Fruit fly (Drosophila melanogaster) whole organism, wandering third instar larva: ENCODE data around the gene CG5541.

Source experiments
- Abd-B ChIP-seq: fragments of >200 bp; optimal IDR thresholded peaks from 2 replicates; lab custom pipeline; 2017; ENCODE audit warnings: missing biosample characterization, missing genetic modification characterization
- CG32264 ChIP-seq: fragments of 200-800 bp; sonication (Bioruptor generic); optimal IDR thresholded peaks from 2 replicates; lab custom pipeline; 2016; ENCODE audit warnings: missing biosample characterization, missing genetic modification characterization
- CG9705 ChIP-seq: fragments of 200-800 bp; sonication (Bioruptor generic); optimal IDR thresholded peaks from 2 replicates; lab custom pipeline; 2018; ENCODE audit warnings: missing biosample characterization, mild to moderate bottlenecking, missing genetic modification characterization
- CrebA ChIP-seq: fragments of 200-800 bp; sonication (Bioruptor generic); optimal IDR thresholded peaks from 2 replicates; lab custom pipeline; 2016; ENCODE audit warnings: missing biosample characterization, mild to moderate bottlenecking, missing genetic modification characterization, borderline replicate concordance
- Dfd ChIP-seq: fragments of >200 bp; optimal IDR thresholded peaks from 2 replicates; lab custom pipeline; 2017; ENCODE audit warnings: missing biosample characterization, missing genetic modification characterization
- Dif ChIP-seq: fragments of 200-275, 200-300 bp; sonication (Bioruptor generic); optimal IDR thresholded peaks from 2 replicates; lab custom pipeline; 2018; ENCODE audit warnings: missing biosample characterization, missing genetic modification characterization; ENCODE audit not compliant: partially characterized antibody
- GATAd ChIP-seq: sonication (Bioruptor generic); optimal IDR thresholded peaks from 2 replicates; lab custom pipeline; 2016; ENCODE audit warnings: missing biosample characterization, missing genetic modification characterization
- HLH106 ChIP-seq: fragments of 200-800 bp; optimal IDR thresholded peaks from 3 replicates; lab custom pipeline; 2019; ENCODE audit warnings: missing biosample characterization, mild to moderate bottlenecking, missing genetic modification characterization, moderate library complexity
- Hnf4 ChIP-seq: fragments of 200-800 bp; sonication (Bioruptor generic); optimal IDR thresholded peaks from 2 replicates; lab custom pipeline; 2016; ENCODE audit warnings: missing biosample characterization, mild to moderate bottlenecking, missing genetic modification characterization
- Hr78 ChIP-seq: fragments of >200 bp; optimal IDR thresholded peaks from 2 replicates; lab custom pipeline; 2017; ENCODE audit warnings: missing biosample characterization, missing genetic modification characterization
- Hr83 ChIP-seq: fragments of 200-300 bp; sonication (Bioruptor generic); optimal IDR thresholded peaks from 2 replicates; lab custom pipeline; 2016; ENCODE audit warnings: missing biosample characterization, mild to moderate bottlenecking, missing genetic modification characterization, moderate library complexity; ENCODE audit not compliant: poor library complexity, severe bottlenecking
- Jra ChIP-seq: sonication (Bioruptor generic); optimal IDR thresholded peaks from 2 replicates; lab custom pipeline; 2016; ENCODE audit warnings: missing biosample characterization, missing genetic modification characterization
- Mio ChIP-seq: sonication (Bioruptor generic); optimal IDR thresholded peaks from 2 replicates; lab custom pipeline; 2016; ENCODE audit warnings: missing biosample characterization, missing genetic modification characterization
- Myc ChIP-seq: fragments of >200 bp; optimal IDR thresholded peaks from 2 replicates; lab custom pipeline; 2017
- N ChIP-seq: fragments of >200 bp; optimal IDR thresholded peaks from 2 replicates; lab custom pipeline; 2018; ENCODE audit warnings: missing biosample characterization, missing external identifiers, missing genetic modification characterization
- OdsH ChIP-seq: fragments of 200-800 bp; sonication (Bioruptor generic); optimal IDR thresholded peaks from 2 replicates; lab custom pipeline; 2016; ENCODE audit warnings: missing biosample characterization, mild to moderate bottlenecking, missing genetic modification characterization
- Rel ChIP-seq, 2 experiments: fragments of 200-800 bp; sonication (Bioruptor generic) in 1 of 2; optimal IDR thresholded peaks; 2 replicates in 1 of 2; 3 replicates in 1 of 2; lab custom pipeline; 2016 to 2019; ENCODE audit warnings: mild to moderate bottlenecking in 2 of 2, missing biosample characterization in 2 of 2, missing genetic modification characterization in 2 of 2, moderate library complexity in 1 of 2
- Sp1 ChIP-seq: fragments of 200-800 bp; sonication (Bioruptor generic); optimal IDR thresholded peaks from 3 replicates; lab custom pipeline; 2019; ENCODE audit warnings: missing biosample characterization, mild to moderate bottlenecking, missing genetic modification characterization, moderate library complexity
- Vsx2 ChIP-seq: fragments of 200-300, 225-300 bp; sonication (Bioruptor generic); optimal IDR thresholded peaks from 2 replicates; lab custom pipeline; 2018; ENCODE audit warnings: missing biosample characterization, missing genetic modification characterization; ENCODE audit not compliant: partially characterized antibody
- br ChIP-seq: fragments of 200-800 bp; sonication (Bioruptor generic); optimal IDR thresholded peaks from 2 replicates; lab custom pipeline; 2016; ENCODE audit warnings: missing biosample characterization, missing genetic modification characterization
- brk ChIP-seq: fragments of 200-800 bp; sonication (Bioruptor generic); optimal IDR thresholded peaks from 2 replicates; lab custom pipeline; 2016; ENCODE audit warnings: missing biosample characterization, mild to moderate bottlenecking, missing genetic modification characterization
- dl ChIP-seq, 2 experiments: fragments of 175-275, 200-275 bp in 1 of 2; fragments of 200-275 bp in 1 of 2; sonication (Bioruptor generic); optimal IDR thresholded peaks; lab custom pipeline; 2018; ENCODE audit warnings: mild to moderate bottlenecking in 2 of 2, missing biosample characterization in 2 of 2, missing genetic modification characterization in 2 of 2, moderate library complexity in 2 of 2; ENCODE audit not compliant: partially characterized antibody in 2 of 2, insufficient read depth in 1 of 2
- dmrt93B ChIP-seq: fragments of 200-800 bp; sonication (Bioruptor generic); optimal IDR thresholded peaks from 2 replicates; lab custom pipeline; 2018; ENCODE audit warnings: missing biosample characterization, mild to moderate bottlenecking, missing genetic modification characterization
- dsf ChIP-seq: sonication (Bioruptor generic); optimal IDR thresholded peaks from 2 replicates; lab custom pipeline; 2016; ENCODE audit warnings: missing biosample characterization, missing genetic modification characterization, borderline replicate concordance
- ey ChIP-seq: fragments of 200-800 bp; sonication (Bioruptor generic); optimal IDR thresholded peaks from 2 replicates; lab custom pipeline; 2016; ENCODE audit warnings: missing biosample characterization, missing genetic modification characterization
- foxo ChIP-seq, 2 experiments: fragments of 200-800 bp; sonication (Bioruptor generic); optimal IDR thresholded peaks; 2 replicates in 1 of 2; 3 replicates in 1 of 2; lab custom pipeline; 2016 to 2017; ENCODE audit warnings: missing biosample characterization in 2 of 2, missing genetic modification characterization in 2 of 2
- fru ChIP-seq: fragments of 200-800 bp; sonication (Bioruptor generic); optimal IDR thresholded peaks from 3 replicates; lab custom pipeline; 2016; ENCODE audit warnings: missing biosample characterization, mild to moderate bottlenecking, missing genetic modification characterization
- h ChIP-seq: fragments of 200-800 bp; sonication (Bioruptor generic); optimal IDR thresholded peaks from 3 replicates; lab custom pipeline; 2016; ENCODE audit warnings: missing biosample characterization, mild to moderate bottlenecking, missing genetic modification characterization
- jim ChIP-seq: fragments of 175-275, 200-325 bp; sonication (Bioruptor generic); optimal IDR thresholded peaks from 2 replicates; lab custom pipeline; 2016; ENCODE audit warnings: missing biosample characterization, mild to moderate bottlenecking, missing genetic modification characterization
- lola ChIP-seq: fragments of >200 bp; optimal IDR thresholded peaks from 2 replicates; lab custom pipeline; 2017; ENCODE audit warnings: missing biosample characterization, missing genetic modification characterization
- pan ChIP-seq: fragments of >200 bp; optimal IDR thresholded peaks from 2 replicates; lab custom pipeline; 2017
- psq ChIP-seq: fragments of 200-800 bp; sonication (Bioruptor generic); optimal IDR thresholded peaks from 3 replicates; lab custom pipeline; 2017; ENCODE audit warnings: missing biosample characterization, mild to moderate bottlenecking, missing genetic modification characterization, moderate library complexity
- rgr ChIP-seq: fragments of 200-800 bp; sonication (Bioruptor generic); optimal IDR thresholded peaks from 3 replicates; lab custom pipeline; 2016; ENCODE audit warnings: missing biosample characterization, mild to moderate bottlenecking, missing genetic modification characterization
- sage ChIP-seq: fragments of 200-800 bp; sonication (Bioruptor generic); optimal IDR thresholded peaks from 2 replicates; lab custom pipeline; 2016; ENCODE audit warnings: missing biosample characterization, mild to moderate bottlenecking, missing genetic modification characterization
- sv ChIP-seq: fragments of 200-800 bp; sonication (Bioruptor generic); optimal IDR thresholded peaks from 3 replicates; lab custom pipeline; 2016; ENCODE audit warnings: missing biosample characterization, missing genetic modification characterization
- tai ChIP-seq: sonication (Bioruptor generic); optimal IDR thresholded peaks from 2 replicates; lab custom pipeline; 2016; ENCODE audit warnings: missing biosample characterization, missing genetic modification characterization
- usp ChIP-seq: fragments of >200 bp; optimal IDR thresholded peaks from 2 replicates; lab custom pipeline; 2017; ENCODE audit warnings: missing biosample characterization, missing genetic modification characterization
- woc ChIP-seq: sonication (Bioruptor generic); optimal IDR thresholded peaks from 2 replicates; lab custom pipeline; 2016; ENCODE audit warnings: missing biosample characterization, mild to moderate bottlenecking, missing genetic modification characterization

Gene CG5541

DNA sequence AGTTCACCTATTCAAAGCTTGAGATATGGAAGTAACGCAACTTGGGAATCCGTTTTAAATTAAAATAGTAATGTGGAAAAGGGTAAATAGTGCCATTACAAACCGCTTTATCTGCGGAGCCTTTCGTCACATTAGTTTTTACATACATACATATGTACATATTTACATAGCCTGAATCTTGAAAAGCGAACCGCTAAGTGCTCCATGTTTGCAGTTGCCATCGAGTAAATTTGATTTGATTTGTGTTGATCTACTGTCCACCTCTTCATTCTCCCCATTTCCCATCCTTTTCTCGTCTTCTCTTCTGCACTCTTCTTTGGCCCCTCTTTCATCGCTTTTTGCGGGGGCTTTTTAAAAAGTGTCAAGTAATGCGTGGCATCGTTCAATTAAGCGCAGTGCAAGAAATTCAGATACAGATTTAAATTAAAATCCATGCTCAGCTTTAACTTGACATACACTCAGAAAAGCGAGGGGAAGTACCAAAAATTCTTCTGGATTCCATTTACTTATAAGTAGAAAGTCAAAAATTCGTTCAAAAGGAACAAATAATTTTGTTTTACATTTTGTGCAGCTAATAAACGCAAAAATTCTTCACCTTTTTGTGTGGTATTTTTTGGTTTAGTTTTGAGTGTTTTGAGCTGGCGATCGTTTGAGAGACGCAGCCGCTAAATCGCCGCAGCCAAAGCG lies 767 bp upstream of the CG5541 start:
- TF ChIP-seq pan (lab: Kevin White, UChicago) (no peak), Abd-B (no peak), N (GFP tag; lab: Kevin White, UChicago) (no peak), sv (GFP tag; lab: Kevin White, UChicago) (peak; percentile 48), h (GFP tag; lab: Kevin White, UChicago) (peak; percentile 80), dl (GFP tag; optimal IDR thresholded peaks at IDR 0.05; lab: Kevin White, UChicago; ENCODE audit: insufficient read depth in 1 of 2, partially characterized antibody in 2 of 2) (no peak), dsf (GFP tag; lab: Kevin White, UChicago) (no peak), sage (GFP tag; lab: Kevin White, UChicago) (peak; percentile 46), CG9705 (no peak), Dfd (no peak), foxo (GFP tag; optimal IDR thresholded peaks at IDR 0.05; lab: Kevin White, UChicago) (peak; percentile 16 to 82), Sp1 (GFP tag; lab: Kevin White, UChicago) (peak; percentile 7), HLH106 (tag; lab: Kevin White, UChicago) (peak; percentile 63), br (GFP tag; lab: Kevin White, UChicago) (peak; percentile 70), lola (GFP tag; lab: Kevin White, UChicago) (no peak), woc (GFP tag; lab: Kevin White, UChicago) (no peak), Myc (lab: Kevin White, UChicago) (no peak), brk (peak; percentile 78), CG32264 (GFP tag; lab: Kevin White, UChicago) (peak; percentile 25), psq (GFP tag; lab: Kevin White, UChicago) (peak; percentile 77), jim (GFP tag; lab: Kevin White, UChicago) (no peak), Jra (GFP tag; lab: Kevin White, UChicago) (no peak), rgr (GFP tag; lab: Kevin White, UChicago) (peak; percentile 79), Hr83 (GFP tag; lab: Kevin White, UChicago) (no peak), dmrt93B (GFP tag; lab: Kevin White, UChicago) (no peak), Rel (GFP tag; optimal IDR thresholded peaks at IDR 0.05; lab: Kevin White, UChicago) (peak; percentile 19), Rel (tag; optimal IDR thresholded peaks at IDR 0.05; lab: Kevin White, UChicago) (peak; percentile 38), OdsH (GFP tag; lab: Kevin White, UChicago) (peak; percentile 71), CrebA (GFP tag; lab: Kevin White, UChicago) (peak; percentile 46), Mio (no peak), fru (GFP tag; lab: Kevin White, UChicago) (peak; percentile 83), usp (GFP tag; lab: Kevin White, UChicago) (no peak), GATAd (GFP tag; lab: Kevin White, UChicago) (no peak), ey (GFP tag; lab: Kevin White, UChicago) (peak; percentile 82), Hr78 (no peak), Hnf4 (peak; percentile 65), Vsx2 (GFP tag; lab: Kevin White, UChicago) (no peak), tai (GFP tag; lab: Kevin White, UChicago) (no peak), Dif (GFP tag; lab: Kevin White, UChicago) (peak; percentile 70)

DNA sequence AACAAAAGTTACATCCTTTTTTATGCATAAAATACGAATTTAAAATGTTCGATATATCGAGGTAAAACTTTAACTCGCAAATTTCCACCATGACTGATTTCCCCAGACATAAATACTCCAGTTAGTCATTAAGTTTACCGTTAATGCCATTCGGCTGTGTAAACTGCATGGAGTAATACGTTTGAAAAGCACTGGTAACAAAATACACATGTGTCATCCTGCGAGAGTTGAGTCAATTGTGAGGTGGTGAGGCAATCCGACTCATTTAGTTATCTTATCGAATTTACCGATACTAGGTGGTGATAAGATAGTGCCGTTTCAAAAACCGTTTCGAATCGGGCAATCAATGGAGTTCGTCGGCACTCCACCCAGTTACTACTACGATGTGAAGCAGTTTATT lies 1.7 kb downstream of the CG5541 start:
- TF ChIP-seq Dfd (no peak), brk (peak; percentile 17), sage (GFP tag; lab: Kevin White, UChicago) (no peak), dl (GFP tag; optimal IDR thresholded peaks at IDR 0.05; lab: Kevin White, UChicago; ENCODE audit: insufficient read depth in 1 of 2, partially characterized antibody in 2 of 2) (no peak), br (GFP tag; lab: Kevin White, UChicago) (no peak), usp (GFP tag; lab: Kevin White, UChicago) (no peak), Rel (GFP tag; optimal IDR thresholded peaks at IDR 0.05; lab: Kevin White, UChicago) (no peak), Rel (tag; optimal IDR thresholded peaks at IDR 0.05; lab: Kevin White, UChicago) (no peak), Abd-B (no peak), tai (GFP tag; lab: Kevin White, UChicago) (no peak), fru (GFP tag; lab: Kevin White, UChicago) (no peak), Mio (no peak), OdsH (GFP tag; lab: Kevin White, UChicago) (no peak), CG9705 (no peak), HLH106 (tag; lab: Kevin White, UChicago) (no peak), Myc (lab: Kevin White, UChicago) (no peak), Hnf4 (peak; percentile 22), CG32264 (GFP tag; lab: Kevin White, UChicago) (no peak), Hr83 (GFP tag; lab: Kevin White, UChicago) (peak; percentile 16), rgr (GFP tag; lab: Kevin White, UChicago) (peak; percentile 9), CrebA (GFP tag; lab: Kevin White, UChicago) (no peak), h (GFP tag; lab: Kevin White, UChicago) (peak; percentile 13), pan (lab: Kevin White, UChicago) (no peak), Hr78 (no peak), lola (GFP tag; lab: Kevin White, UChicago) (no peak), ey (GFP tag; lab: Kevin White, UChicago) (no peak)
